Worm (Caenorhabditis elegans) whole organism, young adult: ENCODE measurements around the gene acs-5.

Experiments used
- B0035.1 ChIP-seq: sonication (generic microtip); optimal IDR thresholded peaks from 2 replicates; lab custom pipeline; 2016; ENCODE audit warnings: missing genetic modification characterization, mild to moderate bottlenecking, missing compliant biosample characterization, missing genotype, missing genetic modification reagents
- D2030.7 ChIP-seq: fragments of 200-800 bp; sonication (Bioruptor generic); IDR thresholded peaks from 2 replicates; pipeline ENCODE4 v1.3.6; 2022; ENCODE audit warnings: missing genetic modification reagents, missing genetic modification characterization, missing compliant biosample characterization
- F55B11.4 ChIP-seq: sonication (generic microtip); optimal IDR thresholded peaks from 2 replicates; lab custom pipeline; 2016; ENCODE audit warnings: missing compliant biosample characterization, missing genetic modification characterization, borderline replicate concordance; ENCODE audit not compliant: insufficient read depth
- K12H6.12 ChIP-seq: fragments of 200-800 bp; sonication (Bioruptor generic); optimal IDR thresholded peaks from 2 replicates; lab custom pipeline; 2018; ENCODE audit warnings: mild to moderate bottlenecking, missing genetic modification characterization, missing compliant biosample characterization
- Y79H2A.3 ChIP-seq: fragments of 200-800 bp; sonication (Bioruptor generic); conservative IDR thresholded peaks from 2 replicates; pipeline ENCODE4 v1.3.6; 2022; ENCODE audit warnings: missing genetic modification reagents, missing genetic modification characterization, missing compliant biosample characterization
- akir-1 ChIP-seq: fragments of 200-800 bp; sonication (Bioruptor generic); optimal IDR thresholded peaks from 2 replicates; lab custom pipeline; 2018; ENCODE audit warnings: mild to moderate bottlenecking, missing genetic modification characterization, moderate library complexity, missing compliant biosample characterization
- aptf-2 ChIP-seq: fragments of 200-800 bp; sonication (Bioruptor generic); conservative IDR thresholded peaks from 2 replicates; pipeline ENCODE4 v1.3.6; 2022; ENCODE audit warnings: missing genetic modification reagents, missing genetic modification characterization, missing compliant biosample characterization
- cebp-2 ChIP-seq: fragments of 200-800 bp; sonication (Bioruptor generic); IDR thresholded peaks from 2 replicates; pipeline ENCODE4 v1.3.6; 2022; ENCODE audit warnings: missing genetic modification characterization, missing compliant biosample characterization
- ceh-79 ChIP-seq: sonication (generic microtip); optimal IDR thresholded peaks from 2 replicates; lab custom pipeline; 2017; ENCODE audit warnings: mild to moderate bottlenecking, missing genetic modification characterization, missing compliant biosample characterization
- die-1 ChIP-seq: sonication (generic microtip); optimal IDR thresholded peaks from 2 replicates; lab custom pipeline; 2016; ENCODE audit warnings: missing genotype, mild to moderate bottlenecking, missing genetic modification characterization, missing compliant biosample characterization
- dox-1 ChIP-seq: fragments of 200-800 bp; sonication (Bioruptor generic); IDR thresholded peaks from 2 replicates; pipeline ENCODE4 v1.3.6; 2022; ENCODE audit warnings: missing genetic modification reagents, missing genetic modification characterization, missing compliant biosample characterization
- dpff-1 ChIP-seq: sonication (generic microtip); optimal IDR thresholded peaks from 2 replicates; lab custom pipeline; 2017; ENCODE audit warnings: mild to moderate bottlenecking, missing genetic modification characterization, missing compliant biosample characterization
- egl-18 ChIP-seq: fragments of 200-800 bp; sonication (Bioruptor generic); IDR thresholded peaks from 2 replicates; pipeline ENCODE4 v1.3.6; 2022; ENCODE audit warnings: missing genetic modification reagents, missing genetic modification characterization, missing compliant biosample characterization
- egrh-3 ChIP-seq: fragments of 200-800 bp; sonication (Bioruptor generic); IDR thresholded peaks from 2 replicates; pipeline ENCODE4 v1.3.6; 2022; ENCODE audit warnings: missing genetic modification reagents, missing genetic modification characterization, missing compliant biosample characterization
- gei-17 ChIP-seq: fragments of 200-800 bp; sonication (Bioruptor generic); optimal IDR thresholded peaks from 2 replicates; lab custom pipeline; 2018; ENCODE audit warnings: mild to moderate bottlenecking, missing genetic modification characterization, missing compliant biosample characterization
- hmg-20 ChIP-seq: fragments of 200-800 bp; sonication (Bioruptor generic); IDR thresholded peaks from 2 replicates; pipeline ENCODE4 v1.3.6; 2022; ENCODE audit warnings: missing genetic modification reagents, missing genetic modification characterization, missing compliant biosample characterization
- let-526 ChIP-seq: fragments of 200-800 bp; sonication (Bioruptor generic); IDR thresholded peaks from 2 replicates; pipeline ENCODE4 v1.3.6; 2022; ENCODE audit warnings: missing genetic modification reagents, missing genetic modification characterization, missing compliant biosample characterization
- lin-35 ChIP-seq, 3 experiments: fragments of 150-350 bp in 2 of 3; sonication (generic microtip) in 1 of 3; optimal IDR thresholded peaks; 2 replicates each; lab custom pipeline; 2014 to 2018; ENCODE audit warnings: missing biosample characterization in 3 of 3, missing genetic modification characterization in 3 of 3, missing genetic modification reagents in 3 of 3
- lin-54 ChIP-seq: fragments of 200-800 bp; sonication (Bioruptor generic); optimal IDR thresholded peaks from 2 replicates; lab custom pipeline; 2018; ENCODE audit warnings: mild to moderate bottlenecking, missing genetic modification characterization, missing compliant biosample characterization
- lir-1 ChIP-seq: fragments of 200-800 bp; sonication (Bioruptor generic); conservative IDR thresholded peaks from 2 replicates; pipeline ENCODE4 v1.3.6; 2022; ENCODE audit warnings: missing genetic modification reagents, missing genetic modification characterization, missing compliant biosample characterization
- madf-3 ChIP-seq: fragments of 200-800 bp; sonication (Bioruptor generic); IDR thresholded peaks from 2 replicates; pipeline ENCODE4 v1.3.6; 2022; ENCODE audit warnings: missing genetic modification reagents, missing genetic modification characterization, missing compliant biosample characterization
- mxl-1 ChIP-seq: sonication (generic microtip); optimal IDR thresholded peaks from 2 replicates; lab custom pipeline; 2016; ENCODE audit warnings: missing genetic modification characterization, missing compliant biosample characterization
- nfya-1 ChIP-seq: sonication (generic microtip); optimal IDR thresholded peaks from 2 replicates; lab custom pipeline; 2017; ENCODE audit warnings: antibody characterized with exemption, missing compliant biosample characterization, missing genetic modification characterization, borderline replicate concordance; ENCODE audit not compliant: insufficient read depth
- nhr-80 ChIP-seq: sonication (generic microtip); optimal IDR thresholded peaks from 2 replicates; lab custom pipeline; 2016; ENCODE audit warnings: missing genetic modification characterization, missing compliant biosample characterization
- pbrm-1 ChIP-seq: fragments of 200-800 bp; sonication (Bioruptor generic); IDR thresholded peaks from 2 replicates; pipeline ENCODE4 v1.3.6; 2022; ENCODE audit warnings: missing genetic modification reagents, missing genetic modification characterization, missing compliant biosample characterization
- rpc-1 ChIP-seq, 2 experiments: fragments of 150-350 bp in 1 of 2; sonication (generic microtip) in 1 of 2; optimal IDR thresholded peaks; 2 replicates each; lab custom pipeline; 2014 to 2018; ENCODE audit warnings: missing biosample characterization in 1 of 2, missing genetic modification characterization in 1 of 2, missing genetic modification reagents in 1 of 2, missing genotype in 1 of 2
- sea-2 ChIP-seq: fragments of 200-800 bp; sonication (Bioruptor generic); IDR thresholded peaks from 2 replicates; pipeline ENCODE4 v1.3.6; 2022; ENCODE audit warnings: missing genetic modification characterization, missing compliant biosample characterization
- somi-1 ChIP-seq: fragments of 200-800 bp; sonication (Bioruptor generic); optimal IDR thresholded peaks from 2 replicates; lab custom pipeline; 2018; ENCODE audit warnings: mild to moderate bottlenecking, missing genetic modification characterization, missing compliant biosample characterization
- sptf-2 ChIP-seq: fragments of 200-800 bp; sonication (Bioruptor generic); optimal IDR thresholded peaks from 2 replicates; lab custom pipeline; 2018; ENCODE audit warnings: mild to moderate bottlenecking, missing genetic modification characterization, missing compliant biosample characterization
- tbx-9 ChIP-seq: sonication (generic microtip); optimal IDR thresholded peaks from 2 replicates; lab custom pipeline; 2016; ENCODE audit warnings: borderline replicate concordance, missing genetic modification characterization, inconsistent platforms, missing compliant biosample characterization
- tlf-1 ChIP-seq: fragments of 200-800 bp; sonication (Bioruptor generic); optimal IDR thresholded peaks from 2 replicates; lab custom pipeline; 2018; ENCODE audit warnings: mild to moderate bottlenecking, missing genetic modification characterization, missing compliant biosample characterization
- zfh-2 ChIP-seq: fragments of 200-800 bp; sonication (Bioruptor generic); conservative IDR thresholded peaks from 2 replicates; pipeline ENCODE4 v1.3.6; 2022; ENCODE audit warnings: missing genetic modification reagents, missing genetic modification characterization, missing compliant biosample characterization
- ztf-18 ChIP-seq: sonication (generic microtip); optimal IDR thresholded peaks from 2 replicates; lab custom pipeline; 2016; ENCODE audit warnings: missing genotype, mild to moderate bottlenecking, missing genetic modification characterization, missing compliant biosample characterization
- ztf-26 ChIP-seq: sonication (generic microtip); optimal IDR thresholded peaks from 2 replicates; lab custom pipeline; 2017; ENCODE audit warnings: missing genetic modification characterization, missing compliant biosample characterization
- ztf-28 ChIP-seq: fragments of 200-800 bp; sonication (Bioruptor generic); IDR thresholded peaks from 2 replicates; pipeline ENCODE4 v1.3.6; 2022; ENCODE audit warnings: missing genetic modification reagents, missing genetic modification characterization, missing compliant biosample characterization
- ztf-6 ChIP-seq: fragments of 200-800 bp; sonication (Bioruptor generic); IDR thresholded peaks from 2 replicates; pipeline ENCODE4 v1.3.6; 2022; ENCODE audit warnings: missing genetic modification reagents, missing genetic modification characterization, missing compliant biosample characterization

Gene acs-5

ce11 chrIII:13543434-13543833 lies at the start of gene acs-5:
Gene acs-5, minus strand, starts transcription at chrIII:13543534.
- TF ChIP-seq let-526 (GFP tag; lab: Robert Waterston, UW), result no peak
- no peak for TF ChIP-seq akir-1 (GFP tag; lab: Kevin White, UChicago)
- TF ChIP-seq, all 124 proteins: peak for 0

ce11 chrIII:13585136-13585535 lies 41.8 kb upstream of the acs-5 start:
- TF ChIP-seq egl-18 (GFP tag; lab: Robert Waterston, UW), result peak; percentile 77; the same call in 1 of the 2 replicates
- peak; percentile 38; the same call in 1 of the 2 replicates for TF ChIP-seq ztf-28
- TF ChIP-seq D2030.7 (GFP tag; lab: Robert Waterston, UW), result 0 out of 2 replicates have a peak, but pooled peaks have one; percentile 14
- 0 out of 2 replicates have a peak, but pooled peaks have one; percentile 39 for TF ChIP-seq cebp-2 (GFP tag; lab: Robert Waterston, UW)

- TF ChIP-seq ztf-26 (no peak), D2030.7 (GFP tag; lab: Robert Waterston, UW) (no peak), zfh-2 (GFP tag; lab: Robert Waterston, UW) (peak; percentile 80), lin-35 (GFP tag; optimal IDR thresholded peaks at IDR 0.05; lab: Kevin White, UChicago) (no peak), egrh-3 (GFP tag; lab: Robert Waterston, UW) (peak; percentile 18; the same call in 1 of the 2 replicates), dpff-1 (no peak), somi-1 (GFP tag; lab: Kevin White, UChicago) (no peak), sea-2 (GFP tag; lab: Robert Waterston, UW) (no peak), ceh-79 (tag; lab: Kevin White, UChicago) (no peak), madf-3 (GFP tag; lab: Robert Waterston, UW) (no peak), ztf-28 (no peak)
Observed at ce11 chrIII:13581727-13582126, 38.4 kb upstream of the acs-5 start.

- TF ChIP-seq nfya-1 (tag; lab: Kevin White, UChicago) (no peak), Y79H2A.3 (GFP tag; lab: Robert Waterston, UW) (no peak), pbrm-1 (GFP tag; lab: Robert Waterston, UW) (no peak)
Observed at ce11 chrIII:13580538-13580937, 37.2 kb upstream of the acs-5 start, which contains the start of gene T05D4.5. Gene T05D4.5, plus strand, starts transcription at chrIII:13580838.

ce11 chrIII:13580076-13580475 lies 36.7 kb upstream of the acs-5 start:
- TF ChIP-seq zfh-2 (GFP tag; lab: Robert Waterston, UW) (peak; percentile 80), ztf-6 (GFP tag; lab: Robert Waterston, UW) (no peak), aptf-2 (GFP tag; lab: Robert Waterston, UW) (0 out of 2 replicates have a peak, but pooled peaks have one; percentile 12), F55B11.4 (no peak)
- TF ChIP-seq, all 124 proteins: peak for 2

- no peak for TF ChIP-seq die-1
Observed at ce11 chrIII:13575610-13576232, 32.4 kb upstream of the acs-5 start, which contains the start of gene osm-7. Gene osm-7, plus strand, starts transcription at chrIII:13576182.

ce11 chrIII:13570347-13570746 lies 27.0 kb upstream of the acs-5 start, which contains the start of gene exc-12:
Gene exc-12, minus strand, starts transcription at chrIII:13570447.
- no peak for TF ChIP-seq sptf-2
- TF ChIP-seq ztf-18 (tag; lab: Kevin White, UChicago), result no peak
- no peak for TF ChIP-seq gei-17
- TF ChIP-seq B0035.1 (tag; lab: Kevin White, UChicago), result no peak
- TF ChIP-seq lir-1 (GFP tag; lab: Robert Waterston, UW), result no peak
- no peak for TF ChIP-seq nhr-80 (tag; lab: Kevin White, UChicago)
- TF ChIP-seq tlf-1, result no peak
- TF ChIP-seq lin-54 (GFP tag; lab: Kevin White, UChicago), result no peak
- TF ChIP-seq rpc-1 (optimal IDR thresholded peaks at IDR 0.05; lab: Kevin White, UChicago), result no peak
- no peak for TF ChIP-seq rpc-1 (tag; optimal IDR thresholded peaks at IDR 0.05; lab: Kevin White, UChicago)
- TF ChIP-seq dox-1, result no peak
- TF ChIP-seq hmg-20, result no peak
- TF ChIP-seq K12H6.12 (tag; lab: Kevin White, UChicago), result no peak
- TF ChIP-seq cebp-2 (GFP tag; lab: Robert Waterston, UW), result no peak
- no peak for TF ChIP-seq nfya-1 (tag; lab: Kevin White, UChicago)
- no peak for TF ChIP-seq tbx-9 (tag; lab: Kevin White, UChicago)
- no peak for TF ChIP-seq aptf-2 (GFP tag; lab: Robert Waterston, UW)
- no peak for TF ChIP-seq mxl-1 (tag; lab: Kevin White, UChicago)
